Fruit fly (Drosophila melanogaster): Measurements from ENCODE around the gene tara.

tara gene

dm6 chr3R:16205155-16205778 lies 20.2 kb upstream of the tara start, which contains the start of gene mtSSB (continued):
- TF ChIP-seq yki (optimal IDR thresholded peaks at IDR 0.05) (no peak), CG32767 (GFP tag; IDR thresholded peaks at IDR 0.05) (peak; percentile 57; the same call in 1 of the 2 replicates), CG15696 (tag; optimal IDR thresholded peaks at IDR 0.05) (peak; percentile 90), CG14965 (GFP tag; optimal IDR thresholded peaks at IDR 0.05; ENCODE audit: borderline replicate concordance) (peak; percentile 72), sqz (GFP tag; optimal IDR thresholded peaks at IDR 0.05) (peak; percentile 20), Lhr (GFP tag; optimal IDR thresholded peaks at IDR 0.05) (peak; percentile 91), Dfd (GFP tag; optimal IDR thresholded peaks at IDR 0.05) (no peak), CG3163 (GFP tag; optimal IDR thresholded peaks at IDR 0.05) (peak; percentile 66), Camta (GFP tag; optimal IDR thresholded peaks at IDR 0.05) (peak; percentile 87), CkIIα-i1 (GFP tag; IDR thresholded peaks at IDR 0.05) (no peak), mirr (GFP tag; optimal IDR thresholded peaks at IDR 0.05) (peak; percentile 91), Nf-YC (tag; optimal IDR thresholded peaks at IDR 0.05) (peak; percentile 73), pfk (GFP tag; optimal IDR thresholded peaks at IDR 0.05) (peak; percentile 44), Dip2 (GFP tag; IDR thresholded peaks at IDR 0.05) (no peak), p53 (GFP tag; optimal IDR thresholded peaks at IDR 0.05) (peak; percentile 77), bcd (GFP tag; optimal IDR thresholded peaks at IDR 0.05) (peak; percentile 82), CG16779 (GFP tag; IDR thresholded peaks at IDR 0.05) (peak; percentile 88), sim (GFP tag; IDR thresholded peaks at IDR 0.05) (peak; percentile 70), btn (GFP tag; optimal IDR thresholded peaks at IDR 0.05) (peak; percentile 85), CG4360 (GFP tag; IDR thresholded peaks at IDR 0.05) (peak; percentile 62), CG13424 (tag; optimal IDR thresholded peaks at IDR 0.05) (peak; percentile 76), Atf-2 (GFP tag; optimal IDR thresholded peaks at IDR 0.05) (peak; percentile 89), ab (GFP tag; optimal IDR thresholded peaks at IDR 0.05) (peak; percentile 41), repo (GFP tag; optimal IDR thresholded peaks at IDR 0.05) (peak; percentile 80), CG1233 (GFP tag; optimal IDR thresholded peaks at IDR 0.05) (peak; percentile 71), pros (GFP tag; optimal IDR thresholded peaks at IDR 0.05) (peak; percentile 17), sr (GFP tag; IDR thresholded peaks at IDR 0.05) (peak; percentile 89), CG10321 (GFP tag; IDR thresholded peaks at IDR 0.05) (0 out of 2 replicates have a peak, but pooled peaks have one; percentile 56), CG31441 (GFP tag; IDR thresholded peaks at IDR 0.05) (peak; percentile 59), CG7271 (tag; optimal IDR thresholded peaks at IDR 0.05) (peak; percentile 72), Ets97D (GFP tag; optimal IDR thresholded peaks at IDR 0.05) (peak; percentile 59), CG7556 (GFP tag; optimal IDR thresholded peaks at IDR 0.05) (peak; percentile 57), Doc2 (GFP tag; IDR thresholded peaks at IDR 0.05) (peak; percentile 62), row (GFP tag; IDR thresholded peaks at IDR 0.05) (peak; percentile 62), ac (GFP tag; optimal IDR thresholded peaks at IDR 0.05) (peak; percentile 53), NC2α (GFP tag; optimal IDR thresholded peaks at IDR 0.05) (peak; percentile 82), scrt (GFP tag; optimal IDR thresholded peaks at IDR 0.05) (peak; percentile 68), CG9727 (GFP tag; optimal IDR thresholded peaks at IDR 0.05) (peak; percentile 77), CG14710 (tag; optimal IDR thresholded peaks at IDR 0.05) (peak; percentile 78), CG11085 (GFP tag; IDR thresholded peaks at IDR 0.05) (peak; percentile 86), pum (GFP tag; optimal IDR thresholded peaks at IDR 0.05) (peak; percentile 90), dpn (GFP tag; optimal IDR thresholded peaks at IDR 0.05) (peak; percentile 89 to 93), Hsf (GFP tag; optimal IDR thresholded peaks at IDR 0.05) (peak; percentile 93), Hand (GFP tag; optimal IDR thresholded peaks at IDR 0.05) (no peak), lab (GFP tag; optimal IDR thresholded peaks at IDR 0.05) (peak; percentile 90), chn (GFP tag; optimal IDR thresholded peaks at IDR 0.05) (peak; percentile 82), CG16815 (GFP tag; optimal IDR thresholded peaks at IDR 0.05) (peak; percentile 69), Neu2 (GFP tag; optimal IDR thresholded peaks at IDR 0.05; ENCODE audit: borderline replicate concordance) (peak; percentile 41), hth (optimal IDR thresholded peaks at IDR 0.05) (no peak), cad (GFP tag; optimal IDR thresholded peaks at IDR 0.05) (no peak), ro (GFP tag; IDR thresholded peaks at IDR 0.05) (peak; percentile 84)
